Worm (Caenorhabditis elegans) whole organism, L4 larva: Measurements from ENCODE around the gene flcn-1.

Experiments used
- F44E2.7 ChIP-seq: fragments of 200-800 bp; sonication (Bioruptor generic); IDR thresholded peaks from 2 replicates; pipeline ENCODE4 v2.1.2; 2022; ENCODE audit warnings: missing genetic modification characterization, missing compliant biosample characterization
- aha-1 ChIP-seq: fragments of 150-350 bp; peaks from one replicate; lab custom pipeline; 2014; ENCODE audit warnings: missing biosample characterization, missing genetic modification characterization
- ama-1 ChIP-seq: fragments of 150-350 bp; optimal IDR thresholded peaks from 2 replicates; lab custom pipeline; 2014; ENCODE audit warnings: inconsistent platforms, mixed read lengths
- jun-1 ChIP-seq: fragments of 150-350 bp; optimal IDR thresholded peaks from 2 replicates; lab custom pipeline; 2014; ENCODE audit warnings: missing biosample characterization, missing genetic modification reagents, missing genetic modification characterization
- lim-7 ChIP-seq: fragments of 200-800 bp; sonication (Bioruptor generic); IDR thresholded peaks from 2 replicates; pipeline ENCODE4 v1.3.6; 2022; ENCODE audit warnings: missing genetic modification characterization, missing compliant biosample characterization
- nhr-10 ChIP-seq: fragments of 150-350 bp; optimal IDR thresholded peaks from 2 replicates; lab custom pipeline; 2014; ENCODE audit warnings: missing biosample characterization, missing genetic modification characterization
- nhr-11 ChIP-seq: fragments of 150-350 bp; optimal IDR thresholded peaks from 2 replicates; lab custom pipeline; 2014; ENCODE audit warnings: missing biosample characterization, missing genetic modification characterization
- nhr-77 ChIP-seq: fragments of 150-350 bp; optimal IDR thresholded peaks from 2 replicates; lab custom pipeline; 2014; ENCODE audit warnings: missing biosample characterization, missing genetic modification characterization
- pha-4 ChIP-seq, 2 experiments: fragments of 150-350 bp in 1 of 2; fragments of 200-800 bp in 1 of 2; sonication (Bioruptor generic) in 1 of 2; IDR thresholded peaks in 1 of 2; optimal IDR thresholded peaks in 1 of 2; 2 replicates each; pipeline versions ENCODE4 v1.3.6 to Lab custom; 2014 to 2022; ENCODE audit warnings: missing genetic modification characterization in 2 of 2, missing genetic modification reagents in 2 of 2, missing biosample characterization in 1 of 2, missing compliant biosample characterization in 1 of 2
- pqm-1 ChIP-seq: sonication (generic microtip); optimal IDR thresholded peaks from 2 replicates; lab custom pipeline; 2017; ENCODE audit warnings: missing biosample characterization, missing genetic modification characterization
- spr-3 ChIP-seq: fragments of 200-800 bp; sonication (Bioruptor generic); optimal IDR thresholded peaks from 2 replicates; lab custom pipeline; 2018; ENCODE audit warnings: mild to moderate bottlenecking, missing genetic modification characterization, missing compliant biosample characterization

DNA sequence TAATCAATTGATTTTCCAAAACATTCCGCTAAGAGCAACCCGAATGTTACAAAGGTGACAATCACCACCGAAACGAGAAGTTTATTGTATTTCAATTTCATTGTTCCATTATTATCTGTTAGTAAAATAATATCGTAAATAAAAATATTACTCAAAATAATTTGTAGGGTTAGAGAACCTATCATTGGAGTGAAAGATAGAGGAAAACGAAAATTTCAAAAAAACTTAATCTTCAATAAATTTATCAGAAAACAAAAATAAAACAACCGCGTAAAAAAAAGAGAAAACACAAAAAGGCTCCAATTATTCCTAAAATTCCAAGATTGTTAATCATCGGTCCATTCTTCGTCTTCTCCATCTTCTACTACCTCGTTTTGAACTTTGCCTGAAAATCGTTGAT lies 37.0 kb downstream of the flcn-1 start, which contains the start of gene tra-2:
- no peak for TF ChIP-seq nhr-77 (tag; lab: Kevin White, UChicago)
- no peak for TF ChIP-seq nhr-11
- TF ChIP-seq spr-3 (GFP tag; lab: Kevin White, UChicago), result no peak
- no peak for TF ChIP-seq aha-1 (tag; lab: Kevin White, UChicago)
- TF ChIP-seq ama-1 (lab: Kevin White, UChicago), result no peak
- TF ChIP-seq pha-4 (GFP tag; IDR thresholded peaks at IDR 0.05; lab: Robert Waterston, UW), result no peak
- TF ChIP-seq pha-4 (tag; optimal IDR thresholded peaks at IDR 0.05; lab: Kevin White, UChicago), result no peak
- TF ChIP-seq nhr-10, result no peak
- no peak for TF ChIP-seq jun-1 (tag; lab: Kevin White, UChicago)
- TF ChIP-seq pqm-1 (tag; lab: Kevin White, UChicago), result no peak
- no peak for TF ChIP-seq lim-7
- no peak for TF ChIP-seq F44E2.7 (GFP tag; lab: Robert Waterston, UW)
